Fruit fly (Drosophila melanogaster) whole organism, embryonic: ENCODE results near the gene CG9737.

Experiments used
- ATbp ChIP-seq: fragments of 200-800 bp; sonication (Bioruptor generic); optimal IDR thresholded peaks from 2 replicates; lab custom pipeline; 2017; ENCODE audit warnings: missing biosample characterization, mild to moderate bottlenecking, missing genetic modification characterization, missing genetic modification reagents
- Bdp1 ChIP-seq: fragments of 200-800 bp; sonication (Bioruptor generic); optimal IDR thresholded peaks from 3 replicates; lab custom pipeline; 2016; ENCODE audit warnings: missing biosample characterization, missing genetic modification characterization
- Bgb ChIP-seq: fragments of 200-800 bp; sonication (Bioruptor generic); IDR thresholded peaks from 2 replicates; pipeline ENCODE4 v1.3.6; 2022; ENCODE audit warnings: missing biosample characterization, missing genetic modification characterization; ENCODE audit not compliant: partially characterized antibody
- CG10321 ChIP-seq: fragments of 200-800 bp; sonication (Bioruptor generic); IDR thresholded peaks from 2 replicates; pipeline ENCODE4 v1.3.6; 2022; ENCODE audit warnings: missing biosample characterization, missing genetic modification characterization
- CG12219 ChIP-seq: fragments of 200-800 bp; sonication (Bioruptor generic); optimal IDR thresholded peaks from 3 replicates; lab custom pipeline; 2018; ENCODE audit warnings: missing biosample characterization, mild to moderate bottlenecking, missing genetic modification characterization
- CG12942 ChIP-seq: fragments of 200-800 bp; sonication (Bioruptor generic); optimal IDR thresholded peaks from 3 replicates; lab custom pipeline; 2016; ENCODE audit warnings: missing biosample characterization, missing genetic modification characterization
- CG13287 ChIP-seq: fragments of 200-800 bp; sonication (Bioruptor generic); IDR thresholded peaks from 2 replicates; pipeline ENCODE4 v1.3.6; 2022; ENCODE audit warnings: missing biosample characterization, missing genetic modification characterization; ENCODE audit not compliant: partially characterized antibody
- CG15011 ChIP-seq: fragments of 200-800 bp; sonication (Bioruptor generic); optimal IDR thresholded peaks from 3 replicates; lab custom pipeline; 2018; ENCODE audit warnings: missing biosample characterization, mild to moderate bottlenecking, missing genetic modification characterization
- CG15479 ChIP-seq: fragments of 200-800 bp; sonication (Bioruptor generic); optimal IDR thresholded peaks from 3 replicates; lab custom pipeline; 2019; ENCODE audit warnings: missing biosample characterization, mild to moderate bottlenecking, missing genetic modification characterization, moderate library complexity
- CG15601 ChIP-seq: fragments of 200-800 bp; sonication (Bioruptor generic); optimal IDR thresholded peaks from 3 replicates; lab custom pipeline; 2019; ENCODE audit warnings: missing biosample characterization, mild to moderate bottlenecking, missing genetic modification characterization, moderate library complexity
- CG2678 ChIP-seq: fragments of 200-800 bp; sonication (Bioruptor generic); optimal IDR thresholded peaks from 3 replicates; lab custom pipeline; 2019; ENCODE audit warnings: missing biosample characterization, mild to moderate bottlenecking, missing genetic modification characterization, moderate library complexity
- CG33213 ChIP-seq: fragments of 200-800 bp; sonication (Bioruptor generic); optimal IDR thresholded peaks from 3 replicates; lab custom pipeline; 2016; ENCODE audit warnings: missing biosample characterization, missing genetic modification characterization
- CG33557 ChIP-seq: fragments of 200-800 bp; sonication (Bioruptor generic); optimal IDR thresholded peaks from 2 replicates; lab custom pipeline; 2019; ENCODE audit warnings: missing biosample characterization, mild to moderate bottlenecking, missing genetic modification characterization, moderate library complexity
- CG7271 ChIP-seq: fragments of 200-800 bp; sonication (Bioruptor generic); optimal IDR thresholded peaks from 2 replicates; lab custom pipeline; 2018; ENCODE audit warnings: missing biosample characterization, mild to moderate bottlenecking, missing genetic modification characterization, moderate library complexity
- CG7372 ChIP-seq: fragments of 200-800 bp; sonication (Bioruptor generic); IDR thresholded peaks from 2 replicates; pipeline ENCODE4 v1.3.6; 2022; ENCODE audit warnings: missing biosample characterization, missing genetic modification characterization
- CG9727 ChIP-seq: fragments of 200-800 bp; sonication (Bioruptor generic); optimal IDR thresholded peaks from 3 replicates; lab custom pipeline; 2017; ENCODE audit warnings: missing biosample characterization, mild to moderate bottlenecking, missing genetic modification characterization
- CG9817 ChIP-seq: fragments of 200-800 bp; sonication (Bioruptor generic); optimal IDR thresholded peaks from 2 replicates; lab custom pipeline; 2018; ENCODE audit warnings: missing biosample characterization, mild to moderate bottlenecking, missing genetic modification characterization, moderate library complexity
- D19A ChIP-seq: fragments of 200-800 bp; optimal IDR thresholded peaks from 3 replicates; lab custom pipeline; 2019; ENCODE audit warnings: missing biosample characterization, mild to moderate bottlenecking, missing genetic modification characterization, moderate library complexity
- Dbx ChIP-seq: fragments of 200-800 bp; sonication (Bioruptor generic); IDR thresholded peaks from 3 replicates; pipeline ENCODE4 v1.3.6; 2022; ENCODE audit warnings: missing biosample characterization, missing genetic modification characterization
- Dfd ChIP-seq, 2 experiments: fragments of >200 bp; optimal IDR thresholded peaks; 2 replicates each; lab custom pipeline; 2017; ENCODE audit warnings: missing biosample characterization in 2 of 2, missing genetic modification characterization in 2 of 2
- Doc3 ChIP-seq: fragments of 200-800 bp; sonication (Bioruptor generic); IDR thresholded peaks from 3 replicates; pipeline ENCODE4 v1.3.6; 2022; ENCODE audit warnings: missing biosample characterization, missing genetic modification characterization; ENCODE audit not compliant: partially characterized antibody
- Dref ChIP-seq: fragments of 200-800 bp; sonication (Bioruptor generic); IDR thresholded peaks from 2 replicates; pipeline ENCODE4 v1.3.6; 2022; ENCODE audit warnings: missing biosample characterization, missing genetic modification characterization
- Elba2 ChIP-seq: fragments of 200-800 bp; sonication (Bioruptor generic); optimal IDR thresholded peaks from 3 replicates; lab custom pipeline; 2016; ENCODE audit warnings: missing biosample characterization, missing genetic modification characterization
- HmgD ChIP-seq: fragments of 200-800 bp; sonication (Bioruptor generic); optimal IDR thresholded peaks from 3 replicates; lab custom pipeline; 2016; ENCODE audit warnings: missing biosample characterization, missing genetic modification characterization
- Hr51 ChIP-seq, 2 experiments: fragments of 200-800 bp; sonication (Bioruptor generic); optimal IDR thresholded peaks; 2 replicates in 1 of 2; 3 replicates in 1 of 2; lab custom pipeline; 2016 to 2018; ENCODE audit warnings: missing biosample characterization in 2 of 2, missing genetic modification characterization in 2 of 2, mild to moderate bottlenecking in 1 of 2, moderate library complexity in 1 of 2
- Mad ChIP-seq: fragments of 200-800 bp; sonication (Bioruptor generic); optimal IDR thresholded peaks from 2 replicates; lab custom pipeline; 2016; ENCODE audit warnings: missing biosample characterization, missing genetic modification characterization
- Myb ChIP-seq: fragments of 200-800 bp; sonication (Bioruptor generic); optimal IDR thresholded peaks from 2 replicates; lab custom pipeline; 2016; ENCODE audit warnings: missing biosample characterization, missing genetic modification characterization
- Six4 ChIP-seq: fragments of 200-800 bp; sonication (Bioruptor generic); optimal IDR thresholded peaks from 2 replicates; lab custom pipeline; 2016; ENCODE audit warnings: missing biosample characterization, missing genetic modification characterization
- Sox102F ChIP-seq: fragments of 200-800 bp; sonication (Bioruptor generic); optimal IDR thresholded peaks from 2 replicates; lab custom pipeline; 2018; ENCODE audit warnings: missing biosample characterization, mild to moderate bottlenecking, missing genetic modification characterization, moderate library complexity
- Xrp1 ChIP-seq: fragments of 200-800 bp; sonication (Bioruptor generic); IDR thresholded peaks from 2 replicates; pipeline ENCODE4 v1.3.6; 2022; ENCODE audit warnings: missing biosample characterization, missing genetic modification characterization
- ash1 ChIP-seq: fragments of 200-800 bp; sonication (Bioruptor generic); optimal IDR thresholded peaks from 2 replicates; lab custom pipeline; 2018; ENCODE audit warnings: missing biosample characterization, mild to moderate bottlenecking, missing genetic modification characterization
- da ChIP-seq: fragments of 200-800 bp; sonication (Bioruptor generic); optimal IDR thresholded peaks from 2 replicates; lab custom pipeline; 2016; ENCODE audit warnings: missing biosample characterization, missing genetic modification characterization
- dysf ChIP-seq: fragments of 200-800 bp; sonication (Bioruptor generic); IDR thresholded peaks from 3 replicates; pipeline ENCODE4 v1.3.6; 2022; ENCODE audit warnings: missing biosample characterization, missing genetic modification characterization
- ftz-f1 ChIP-seq: fragments of 200-800 bp; sonication (Bioruptor generic); optimal IDR thresholded peaks from 2 replicates; lab custom pipeline; 2016; ENCODE audit warnings: missing biosample characterization, missing genetic modification characterization
- gfzf ChIP-seq: fragments of 200-800 bp; sonication (Bioruptor generic); optimal IDR thresholded peaks from 2 replicates; lab custom pipeline; 2016; ENCODE audit warnings: missing biosample characterization, mild to moderate bottlenecking, missing genetic modification characterization, moderate library complexity
- grau ChIP-seq: fragments of 200-800 bp; optimal IDR thresholded peaks from 3 replicates; lab custom pipeline; 2019; ENCODE audit warnings: missing biosample characterization, mild to moderate bottlenecking, missing genetic modification characterization, moderate library complexity
- hb ChIP-seq: fragments of 200-800 bp; sonication (Bioruptor generic); IDR thresholded peaks from 3 replicates; pipeline ENCODE4 v1.3.6; 2022; ENCODE audit warnings: missing biosample characterization, missing genetic modification characterization; ENCODE audit not compliant: partially characterized antibody
- her ChIP-seq: fragments of 200-800 bp; sonication (Bioruptor generic); optimal IDR thresholded peaks from 2 replicates; lab custom pipeline; 2016; ENCODE audit warnings: missing biosample characterization, missing genetic modification characterization
- jigr1 ChIP-seq: fragments of 200-800 bp; sonication (Bioruptor generic); IDR thresholded peaks from 3 replicates; pipeline ENCODE4 v1.3.6; 2022; ENCODE audit warnings: missing biosample characterization, missing genetic modification characterization
- kah ChIP-seq: fragments of 200-800 bp; sonication (Bioruptor generic); optimal IDR thresholded peaks from 2 replicates; lab custom pipeline; 2018; ENCODE audit warnings: missing biosample characterization, mild to moderate bottlenecking, missing genetic modification characterization
- ken ChIP-seq: fragments of 200-800 bp; sonication (Bioruptor generic); IDR thresholded peaks from 3 replicates; pipeline ENCODE4 v1.3.6; 2022; ENCODE audit warnings: missing biosample characterization, missing genetic modification characterization
- onecut ChIP-seq: fragments of 200-800 bp; sonication (Bioruptor generic); IDR thresholded peaks from 2 replicates; pipeline ENCODE4 v1.3.6; 2022; ENCODE audit warnings: missing biosample characterization, missing genetic modification characterization
- pb ChIP-seq: fragments of 200-800 bp; sonication (Bioruptor generic); optimal IDR thresholded peaks from 3 replicates; lab custom pipeline; 2016; ENCODE audit warnings: missing biosample characterization, missing genetic modification characterization
- peb ChIP-seq: fragments of 200-800 bp; sonication (Bioruptor generic); IDR thresholded peaks from 2 replicates; pipeline ENCODE4 v1.3.6; 2022; ENCODE audit warnings: missing biosample characterization, missing genetic modification characterization
- pita ChIP-seq: fragments of 200-800 bp; sonication (Bioruptor generic); optimal IDR thresholded peaks from 2 replicates; lab custom pipeline; 2017; ENCODE audit warnings: missing biosample characterization, mild to moderate bottlenecking, missing genetic modification characterization
- run ChIP-seq: fragments of 200-800 bp; sonication (Bioruptor generic); optimal IDR thresholded peaks from 3 replicates; lab custom pipeline; 2018; ENCODE audit warnings: missing biosample characterization, mild to moderate bottlenecking, missing genetic modification characterization
- sens ChIP-seq: fragments of 200-800 bp; sonication (Bioruptor generic); peaks from one replicate; lab custom pipeline; 2016; ENCODE audit warnings: missing biosample characterization, missing genetic modification characterization
- sim ChIP-seq: fragments of 200-800 bp; sonication (Bioruptor generic); IDR thresholded peaks from 2 replicates; pipeline ENCODE4 v1.3.6; 2022; ENCODE audit warnings: missing biosample characterization, missing genetic modification characterization
- sima ChIP-seq: fragments of 200-800 bp; sonication (Bioruptor generic); optimal IDR thresholded peaks from 2 replicates; lab custom pipeline; 2016; ENCODE audit warnings: missing biosample characterization, missing genetic modification characterization
- sisA ChIP-seq: fragments of 200-800 bp; sonication (Bioruptor generic); IDR thresholded peaks from 2 replicates; pipeline ENCODE4 v1.3.6; 2022; ENCODE audit warnings: missing biosample characterization, missing genetic modification characterization
- slbo ChIP-seq: fragments of 200-800 bp; sonication (Bioruptor generic); IDR thresholded peaks from 2 replicates; pipeline ENCODE4 v1.3.6; 2022; ENCODE audit warnings: missing biosample characterization, missing genetic modification characterization
- tio ChIP-seq: fragments of 200-800 bp; sonication (Bioruptor generic); optimal IDR thresholded peaks from 2 replicates; lab custom pipeline; 2017; ENCODE audit warnings: missing biosample characterization, missing genetic modification characterization, inconsistent platforms

The CG9737 gene

DNA sequence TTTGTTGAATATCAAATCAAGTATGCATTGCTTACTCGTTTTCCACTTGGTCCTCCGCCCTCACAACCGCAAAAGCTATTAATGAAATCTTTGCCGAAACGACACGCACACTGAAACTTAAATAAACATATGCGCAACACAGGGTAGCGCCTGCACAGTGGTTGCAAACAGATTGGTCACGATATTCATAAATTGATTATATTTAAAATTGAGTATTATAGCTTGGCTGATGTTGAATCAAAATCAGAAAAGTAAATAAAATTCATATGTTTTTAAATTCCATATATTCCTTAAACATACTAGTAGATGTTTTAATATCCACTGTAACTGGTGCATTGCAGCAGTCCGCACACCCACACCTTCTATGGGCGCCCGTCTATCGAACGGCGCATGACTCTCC lies 40.8 kb upstream of the CG9737 start (continued):
- TF ChIP-seq pita (GFP tag; lab: Kevin White, UChicago), result no peak
- no peak for TF ChIP-seq dysf (GFP tag; lab: Robert Waterston, UW)
- TF ChIP-seq Dfd (GFP tag; optimal IDR thresholded peaks at IDR 0.05; lab: Kevin White, UChicago), result no peak
- TF ChIP-seq sisA, result peak; percentile 35; the same call in 1 of the 2 replicates
- no peak for TF ChIP-seq CG33213 (GFP tag; lab: Kevin White, UChicago)
- no peak for TF ChIP-seq CG10321
- TF ChIP-seq CG15011, result no peak
- no peak for TF ChIP-seq pb
- TF ChIP-seq Hr51 (GFP tag; optimal IDR thresholded peaks at IDR 0.05; lab: Kevin White, UChicago), result peak in 1 of 2 experiments; percentile 22
- TF ChIP-seq ken (GFP tag; lab: Robert Waterston, UW), result no peak
- no peak for TF ChIP-seq Doc3 (GFP tag; lab: Robert Waterston, UW)
- no peak for TF ChIP-seq ATbp (GFP tag; lab: Kevin White, UChicago)
- TF ChIP-seq Dref (GFP tag; lab: Robert Waterston, UW), result no peak
- no peak for TF ChIP-seq D19A (tag; lab: Kevin White, UChicago)
- TF ChIP-seq CG9817 (tag; lab: Kevin White, UChicago), result no peak
- TF ChIP-seq Bdp1 (GFP tag; lab: Kevin White, UChicago), result no peak
- TF ChIP-seq CG33557, result no peak
- no peak for TF ChIP-seq CG7271 (tag; lab: Kevin White, UChicago)
- no peak for TF ChIP-seq CG13287 (GFP tag; lab: Robert Waterston, UW)
- TF ChIP-seq grau, result no peak
- no peak for TF ChIP-seq CG2678 (tag; lab: Kevin White, UChicago)
- TF ChIP-seq sim (GFP tag; lab: Robert Waterston, UW), result no peak
- no peak for TF ChIP-seq Elba2 (GFP tag; lab: Kevin White, UChicago)
- peak; percentile 49 for TF ChIP-seq sens (GFP tag; lab: Kevin White, UChicago)
- no peak for TF ChIP-seq CG15479 (GFP tag; lab: Kevin White, UChicago)
- peak; percentile 4 for TF ChIP-seq tio
- TF ChIP-seq Mad (GFP tag; lab: Kevin White, UChicago), result peak; percentile 4
- TF ChIP-seq sima (GFP tag; lab: Kevin White, UChicago), result no peak
- no peak for TF ChIP-seq da (GFP tag; lab: Kevin White, UChicago)
- no peak for TF ChIP-seq jigr1
- TF ChIP-seq slbo (GFP tag; lab: Robert Waterston, UW), result no peak
- no peak for TF ChIP-seq ash1 (GFP tag; lab: Kevin White, UChicago)
- TF ChIP-seq Dbx (GFP tag; lab: Robert Waterston, UW), result no peak
- TF ChIP-seq her, result no peak
- peak; percentile 65 for TF ChIP-seq Sox102F (GFP tag; lab: Kevin White, UChicago)
- TF ChIP-seq onecut, result no peak
- TF ChIP-seq CG12942 (GFP tag; lab: Kevin White, UChicago), result no peak
- no peak for TF ChIP-seq Six4
- TF ChIP-seq run (tag; lab: Kevin White, UChicago), result no peak
- no peak for TF ChIP-seq CG12219 (GFP tag; lab: Kevin White, UChicago)
- no peak for TF ChIP-seq peb (GFP tag; lab: Robert Waterston, UW)
- peak; percentile 66; the same call in 1 of the 2 replicates for TF ChIP-seq Xrp1 (GFP tag; lab: Robert Waterston, UW)
- no peak for TF ChIP-seq CG7372 (GFP tag; lab: Robert Waterston, UW)
- TF ChIP-seq CG15601 (tag; lab: Kevin White, UChicago), result no peak
- no peak for TF ChIP-seq HmgD (GFP tag; lab: Kevin White, UChicago)
- TF ChIP-seq kah (GFP tag; lab: Kevin White, UChicago), result no peak
- no peak for TF ChIP-seq CG9727
- no peak for TF ChIP-seq Bgb (GFP tag; lab: Robert Waterston, UW)
- TF ChIP-seq Myb (GFP tag; lab: Kevin White, UChicago), result no peak
- no peak for TF ChIP-seq gfzf (GFP tag; lab: Kevin White, UChicago)
- no peak for TF ChIP-seq ftz-f1 (GFP tag; lab: Kevin White, UChicago)
- TF ChIP-seq hb, result no peak
